Worm (Caenorhabditis elegans) whole organism, L2 larva: Measurements from ENCODE around the gene ctsa-1.2.
A peak's percentile ranks its signal among the peaks of the same experiment; 100 is the strongest.

ENCODE experiments used
- ama-1 ChIP-seq: fragments of 150-350 bp; optimal IDR thresholded peaks from 2 replicates; lab custom pipeline; 2018; ENCODE audit warnings: inconsistent platforms
- egl-27 ChIP-seq: sonication (generic microtip); optimal IDR thresholded peaks from 3 replicates; lab custom pipeline; 2017; ENCODE audit warnings: missing biosample characterization, missing genetic modification reagents, missing genetic modification characterization
- elt-3 ChIP-seq: sonication (generic microtip); optimal IDR thresholded peaks from 2 replicates; lab custom pipeline; 2017; ENCODE audit warnings: missing biosample characterization, missing genetic modification characterization
- gmeb-1 ChIP-seq: fragments of 150-350 bp; optimal IDR thresholded peaks from 2 replicates; lab custom pipeline; 2014; ENCODE audit warnings: missing biosample characterization, missing genetic modification characterization

- peak; percentile 5 for TF ChIP-seq ama-1 (lab: Kevin White, UChicago)
- peak; percentile 89 for TF ChIP-seq gmeb-1
- TF ChIP-seq egl-27 (tag; lab: Kevin White, UChicago): no peak
- no peak for TF ChIP-seq elt-3 (tag; lab: Kevin White, UChicago)
Observed at ce11 chrII:11777893-11778480, 38.8 kb downstream of the ctsa-1.2 start, which contains the start of the genes patr-1 and dna-2.
